Worm (Caenorhabditis elegans) whole organism, midembryonic: ENCODE results near the gene C25F9.10.

ENCODE experiments used
- flt-1 ChIP-seq: fragments of 200-800 bp; sonication (Bioruptor generic); IDR thresholded peaks from 2 replicates; pipeline ENCODE4 v1.3.6; 2022; ENCODE audit warnings: missing genetic modification characterization, missing compliant biosample characterization
- ref-1 ChIP-seq: fragments of 200-800 bp; sonication (Bioruptor generic); conservative IDR thresholded peaks from 2 replicates; pipeline ENCODE4 v1.3.6; 2022; ENCODE audit warnings: missing genetic modification reagents, missing genetic modification characterization, missing compliant biosample characterization
- ztf-23 ChIP-seq: fragments of 200-800 bp; sonication (Bioruptor generic); IDR thresholded peaks from 2 replicates; pipeline ENCODE4 v1.3.6; 2022; ENCODE audit warnings: missing genetic modification reagents, missing genetic modification characterization, missing compliant biosample characterization
- ztf-29 ChIP-seq: fragments of 200-800 bp; sonication (Bioruptor generic); IDR thresholded peaks from 2 replicates; pipeline ENCODE4 v1.3.6; 2022; ENCODE audit warnings: missing genetic modification reagents, missing genetic modification characterization, missing compliant biosample characterization

DNA sequence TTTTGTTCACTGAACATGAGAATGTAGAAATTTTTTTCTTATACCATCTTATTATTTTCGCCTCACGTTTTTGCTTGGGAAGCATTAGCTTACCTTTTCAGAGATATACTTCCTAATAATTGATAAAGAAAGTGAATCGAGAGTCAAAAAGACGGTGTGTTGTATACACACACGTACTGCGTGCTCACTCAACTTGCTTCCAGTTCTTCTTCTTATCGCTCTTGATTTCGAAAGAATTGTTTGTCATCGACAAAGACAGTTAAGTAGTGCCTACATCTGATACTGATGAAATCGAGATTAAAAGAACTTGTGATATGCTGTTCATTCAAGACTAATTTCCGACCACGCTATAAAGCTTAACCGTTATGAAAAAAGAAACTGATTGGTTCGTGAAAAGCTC is 5.1 kb downstream of the C25F9.10 start, which contains the start of gene C25F9.5:
- no peak for TF ChIP-seq ref-1 (GFP tag; lab: Robert Waterston, UW)
- no peak for TF ChIP-seq ztf-23 (GFP tag; lab: Robert Waterston, UW)
- TF ChIP-seq flt-1 (GFP tag; lab: Robert Waterston, UW) = no peak
- no peak for TF ChIP-seq ztf-29
